Worm (Caenorhabditis elegans) whole organism, late embryonic: ENCODE data around the gene wdr-62.

Experiments used
- C08G9.2 ChIP-seq: sonication (generic microtip); optimal IDR thresholded peaks from 2 replicates; lab custom pipeline; 2016; ENCODE audit warnings: mild to moderate bottlenecking, missing genetic modification characterization, moderate library complexity, missing compliant biosample characterization
- C38D4.7 ChIP-seq: fragments of 200-800 bp; sonication (Bioruptor generic); optimal IDR thresholded peaks from 2 replicates; lab custom pipeline; 2018; ENCODE audit warnings: mild to moderate bottlenecking, missing genetic modification characterization, moderate library complexity, missing compliant biosample characterization
- K02D7.2 ChIP-seq: sonication (generic microtip); optimal IDR thresholded peaks from 2 replicates; lab custom pipeline; 2017; ENCODE audit warnings: mild to moderate bottlenecking, missing genetic modification characterization, missing compliant biosample characterization
- Y22D7AL.16 ChIP-seq: sonication (generic microtip); optimal IDR thresholded peaks from 2 replicates; lab custom pipeline; 2016; ENCODE audit warnings: missing genetic modification characterization, missing compliant biosample characterization
- ceh-18 ChIP-seq: sonication (generic microtip); optimal IDR thresholded peaks from 2 replicates; lab custom pipeline; 2016; ENCODE audit warnings: missing genetic modification characterization, missing compliant biosample characterization
- ceh-24 ChIP-seq: sonication (generic microtip); optimal IDR thresholded peaks from 2 replicates; lab custom pipeline; 2016; ENCODE audit warnings: mild to moderate bottlenecking, missing genetic modification characterization, missing compliant biosample characterization
- ceh-30 ChIP-seq: fragments of 150-350 bp; optimal IDR thresholded peaks from 2 replicates; lab custom pipeline; 2014; ENCODE audit warnings: missing biosample characterization, missing genetic modification characterization
- ceh-31 ChIP-seq: sonication (generic microtip); optimal IDR thresholded peaks from 2 replicates; lab custom pipeline; 2016; ENCODE audit warnings: missing genetic modification characterization, missing compliant biosample characterization
- ceh-34 ChIP-seq: sonication (generic microtip); optimal IDR thresholded peaks from 2 replicates; lab custom pipeline; 2016; ENCODE audit warnings: mild to moderate bottlenecking, missing genetic modification characterization, missing compliant biosample characterization
- che-1 ChIP-seq: sonication (generic microtip); optimal IDR thresholded peaks from 2 replicates; lab custom pipeline; 2016; ENCODE audit warnings: mild to moderate bottlenecking, missing genetic modification characterization, missing compliant biosample characterization
- dmd-4 ChIP-seq: sonication (generic microtip); optimal IDR thresholded peaks from 2 replicates; lab custom pipeline; 2016; ENCODE audit warnings: borderline replicate concordance, missing genetic modification characterization, missing compliant biosample characterization
- dve-1 ChIP-seq: sonication (generic microtip); optimal IDR thresholded peaks from 2 replicates; lab custom pipeline; 2017; ENCODE audit warnings: antibody characterized with exemption, mild to moderate bottlenecking, missing genetic modification characterization, missing compliant biosample characterization
- elt-2 ChIP-seq: sonication (generic microtip); optimal IDR thresholded peaks from 2 replicates; lab custom pipeline; 2016; ENCODE audit warnings: missing genetic modification reagents, missing genetic modification characterization, missing compliant biosample characterization
- eyg-1 ChIP-seq: sonication (generic microtip); optimal IDR thresholded peaks from 2 replicates; lab custom pipeline; 2016; ENCODE audit warnings: missing genotype, missing genetic modification characterization, missing compliant biosample characterization
- fax-1 ChIP-seq: sonication (generic microtip); optimal IDR thresholded peaks from 2 replicates; lab custom pipeline; 2016; ENCODE audit warnings: missing genotype, missing genetic modification characterization, missing compliant biosample characterization
- hlh-15 ChIP-seq: sonication (generic microtip); optimal IDR thresholded peaks from 2 replicates; lab custom pipeline; 2016; ENCODE audit warnings: missing genetic modification characterization, missing compliant biosample characterization
- hlh-30 ChIP-seq: sonication (generic microtip); optimal IDR thresholded peaks from 2 replicates; lab custom pipeline; 2017; ENCODE audit warnings: antibody characterized with exemption, missing genetic modification characterization, missing compliant biosample characterization; ENCODE audit not compliant: insufficient read depth
- hlh-6 ChIP-seq: sonication (generic microtip); optimal IDR thresholded peaks from 2 replicates; lab custom pipeline; 2016; ENCODE audit warnings: missing genotype, missing genetic modification characterization, missing compliant biosample characterization
- hlh-8 ChIP-seq: sonication (generic microtip); optimal IDR thresholded peaks from 2 replicates; lab custom pipeline; 2016; ENCODE audit warnings: missing genotype, missing genetic modification characterization, missing compliant biosample characterization
- lim-6 ChIP-seq: sonication (generic microtip); optimal IDR thresholded peaks from 2 replicates; lab custom pipeline; 2016; ENCODE audit warnings: missing genetic modification characterization, missing compliant biosample characterization
- mec-3 ChIP-seq: sonication (generic microtip); optimal IDR thresholded peaks from 2 replicates; lab custom pipeline; 2016; ENCODE audit warnings: borderline replicate concordance, missing genetic modification characterization, missing compliant biosample characterization
- nhr-11 ChIP-seq: fragments of 150-350 bp; optimal IDR thresholded peaks from 2 replicates; lab custom pipeline; 2014; ENCODE audit warnings: missing biosample characterization, missing genetic modification characterization
- nhr-232 ChIP-seq: sonication (generic microtip); optimal IDR thresholded peaks from 2 replicates; lab custom pipeline; 2016; ENCODE audit warnings: missing genetic modification characterization, missing compliant biosample characterization
- pag-3 ChIP-seq: sonication (generic microtip); optimal IDR thresholded peaks from 2 replicates; lab custom pipeline; 2016; ENCODE audit warnings: missing compliant biosample characterization, missing genetic modification characterization, borderline replicate concordance
- pros-1 ChIP-seq: fragments of 150-350 bp; optimal IDR thresholded peaks from 2 replicates; lab custom pipeline; 2014; ENCODE audit warnings: missing biosample characterization, missing genetic modification reagents, missing genetic modification characterization
- ref-2 ChIP-seq: sonication (generic microtip); optimal IDR thresholded peaks from 2 replicates; lab custom pipeline; 2016; ENCODE audit warnings: missing genetic modification characterization, missing compliant biosample characterization
- sdc-2 ChIP-seq: sonication (generic microtip); optimal IDR thresholded peaks from 2 replicates; lab custom pipeline; 2016; ENCODE audit warnings: missing genotype, missing genetic modification characterization, missing compliant biosample characterization
- sox-4 ChIP-seq: sonication (generic microtip); optimal IDR thresholded peaks from 2 replicates; lab custom pipeline; 2017; ENCODE audit warnings: mild to moderate bottlenecking, missing genetic modification characterization, inconsistent platforms, missing compliant biosample characterization
- syd-9 ChIP-seq: sonication (generic microtip); optimal IDR thresholded peaks from 2 replicates; lab custom pipeline; 2016; ENCODE audit warnings: mild to moderate bottlenecking, missing genetic modification characterization, moderate library complexity, missing compliant biosample characterization
- tbx-2 ChIP-seq: sonication (generic microtip); optimal IDR thresholded peaks from 2 replicates; lab custom pipeline; 2016; ENCODE audit warnings: missing genetic modification characterization, missing compliant biosample characterization
- ttx-3 ChIP-seq: sonication (generic microtip); optimal IDR thresholded peaks from 2 replicates; lab custom pipeline; 2016; ENCODE audit warnings: missing genetic modification reagents, missing genetic modification characterization, missing compliant biosample characterization
- unc-3 ChIP-seq, 2 experiments: fragments of 200-800 bp in 1 of 2; sonication (Bioruptor generic) in 1 of 2; sonication (generic microtip) in 1 of 2; conservative IDR thresholded peaks in 1 of 2; optimal IDR thresholded peaks in 1 of 2; 2 replicates each; pipeline versions ENCODE4 v1.3.6 to Lab custom; 2016 to 2022; ENCODE audit warnings: missing compliant biosample characterization in 2 of 2, missing genetic modification characterization in 2 of 2, missing genetic modification reagents in 1 of 2
- zip-5 ChIP-seq: sonication (generic microtip); optimal IDR thresholded peaks from 2 replicates; lab custom pipeline; 2016; ENCODE audit warnings: missing genetic modification characterization, missing compliant biosample characterization
- ztf-16 ChIP-seq: sonication (generic microtip); optimal IDR thresholded peaks from 2 replicates; lab custom pipeline; 2017; ENCODE audit warnings: missing genetic modification characterization, missing compliant biosample characterization

The wdr-62 gene

DNA sequence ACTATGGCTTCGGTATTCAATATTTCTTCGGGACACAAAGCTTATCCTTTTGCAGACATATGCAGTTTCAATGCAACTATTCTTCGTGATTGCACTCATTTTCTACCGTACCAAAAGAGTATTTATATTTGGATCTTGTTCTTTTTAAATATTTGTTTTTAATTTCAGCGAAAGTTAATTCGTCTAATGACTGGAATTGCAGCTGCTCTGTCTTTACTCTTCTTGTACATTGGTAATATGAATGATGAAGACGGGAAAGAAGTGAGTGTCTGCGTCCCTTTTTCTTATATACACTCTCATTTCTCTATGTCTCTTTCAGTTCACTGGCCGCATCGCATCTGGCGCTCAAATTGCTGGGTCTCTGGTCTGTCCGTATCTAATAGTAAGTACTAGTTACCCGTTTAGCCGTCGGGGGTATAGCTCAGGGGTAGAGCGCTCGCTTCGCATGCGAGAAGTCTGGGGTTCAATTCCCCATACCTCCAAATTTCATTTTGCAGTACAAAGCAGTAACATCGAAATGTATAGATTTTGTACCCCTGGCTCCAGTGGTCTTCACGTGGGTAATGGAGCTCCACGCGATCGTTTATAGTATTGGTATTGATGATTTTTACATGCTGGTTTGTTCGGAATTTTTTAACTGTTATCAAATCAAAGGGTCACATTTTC lies 59.4 kb downstream of the wdr-62 start (continued):
- TF ChIP-seq ceh-34 (tag; lab: Kevin White, UChicago) (peak; percentile 92), mec-3 (tag; lab: Kevin White, UChicago) (peak; percentile 57), ceh-18 (tag; lab: Kevin White, UChicago) (peak; percentile 74), tbx-2 (tag; lab: Kevin White, UChicago) (peak; percentile 80), ceh-24 (tag; lab: Kevin White, UChicago) (peak; percentile 62), pros-1 (tag; lab: Kevin White, UChicago) (peak; percentile 15), unc-3 (GFP tag; conservative IDR thresholded peaks at IDR 0.05; lab: Robert Waterston, UW) (peak; percentile 87), unc-3 (tag; optimal IDR thresholded peaks at IDR 0.05; lab: Kevin White, UChicago) (peak; percentile 86), hlh-15 (peak; percentile 65), dve-1 (peak; percentile 56), nhr-11 (tag; lab: Kevin White, UChicago) (no peak), pag-3 (peak; percentile 11), ceh-31 (tag; lab: Kevin White, UChicago) (peak; percentile 79), ttx-3 (tag; lab: Kevin White, UChicago) (peak; percentile 87), zip-5 (tag; lab: Kevin White, UChicago) (peak; percentile 47), C08G9.2 (tag; lab: Kevin White, UChicago) (peak; percentile 77), ref-2 (tag; lab: Kevin White, UChicago) (peak; percentile 78), nhr-232 (tag; lab: Kevin White, UChicago) (peak; percentile 82), C38D4.7 (GFP tag; lab: Kevin White, UChicago) (peak; percentile 83), hlh-8 (tag; lab: Kevin White, UChicago) (peak; percentile 59), sox-4 (peak; percentile 78), K02D7.2 (tag; lab: Kevin White, UChicago) (peak; percentile 85), eyg-1 (peak; percentile 88), hlh-6 (tag; lab: Kevin White, UChicago) (peak; percentile 94), fax-1 (tag; lab: Kevin White, UChicago) (peak; percentile 72), sdc-2 (tag; lab: Kevin White, UChicago) (peak; percentile 78), Y22D7AL.16 (tag; lab: Kevin White, UChicago) (peak; percentile 76), hlh-30 (tag; lab: Kevin White, UChicago) (no peak), che-1 (tag; lab: Kevin White, UChicago) (peak; percentile 84), elt-2 (tag; lab: Kevin White, UChicago) (peak; percentile 91), dmd-4 (tag; lab: Kevin White, UChicago) (peak; percentile 59), ceh-30 (tag; lab: Kevin White, UChicago) (no peak)

ce11 chrV:9504474-9504960 lies 60.7 kb downstream of the wdr-62 start, which contains the start of gene haao-1:
Gene haao-1, plus strand, starts transcription at chrV:9504910.
- TF ChIP-seq lim-6 (tag; lab: Kevin White, UChicago) = no peak
- no peak for TF ChIP-seq pros-1 (tag; lab: Kevin White, UChicago)

ce11 chrV:9506931-9507330 lies 63.1 kb downstream of the wdr-62 start:
- TF ChIP-seq elt-2 (tag; lab: Kevin White, UChicago) = peak; percentile 1
- TF ChIP-seq ztf-16 = no peak
- TF ChIP-seq, all 69 proteins: peak for 1

DNA sequence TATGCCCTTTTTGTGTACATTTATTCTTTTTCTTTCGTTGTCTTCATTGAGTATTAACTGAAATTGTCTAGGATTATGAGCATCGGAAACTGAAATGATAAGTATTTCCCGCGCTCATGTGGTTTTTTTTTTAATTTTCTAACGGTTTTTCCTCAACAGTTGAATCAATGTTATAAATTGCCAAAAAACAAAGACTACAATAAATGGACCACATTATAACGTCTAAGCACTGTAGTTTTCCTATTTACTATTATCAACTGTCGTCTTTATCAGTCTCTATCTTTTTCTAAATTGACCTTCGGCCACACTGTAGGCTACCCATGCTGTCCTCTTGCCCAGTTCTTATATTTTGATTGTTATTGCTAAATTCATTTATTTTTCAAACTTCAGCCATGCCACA lies 63.9 kb downstream of the wdr-62 start, which contains the start of gene acs-14:
Gene acs-14, plus strand, starts transcription at position 391 of the 400 bp plus-strand sequence.
- TF ChIP-seq elt-2 (tag; lab: Kevin White, UChicago) (peak; percentile 40), syd-9 (no peak)
